Worm (Caenorhabditis elegans): Measurements from ENCODE around the gene clc-9.

DNA sequence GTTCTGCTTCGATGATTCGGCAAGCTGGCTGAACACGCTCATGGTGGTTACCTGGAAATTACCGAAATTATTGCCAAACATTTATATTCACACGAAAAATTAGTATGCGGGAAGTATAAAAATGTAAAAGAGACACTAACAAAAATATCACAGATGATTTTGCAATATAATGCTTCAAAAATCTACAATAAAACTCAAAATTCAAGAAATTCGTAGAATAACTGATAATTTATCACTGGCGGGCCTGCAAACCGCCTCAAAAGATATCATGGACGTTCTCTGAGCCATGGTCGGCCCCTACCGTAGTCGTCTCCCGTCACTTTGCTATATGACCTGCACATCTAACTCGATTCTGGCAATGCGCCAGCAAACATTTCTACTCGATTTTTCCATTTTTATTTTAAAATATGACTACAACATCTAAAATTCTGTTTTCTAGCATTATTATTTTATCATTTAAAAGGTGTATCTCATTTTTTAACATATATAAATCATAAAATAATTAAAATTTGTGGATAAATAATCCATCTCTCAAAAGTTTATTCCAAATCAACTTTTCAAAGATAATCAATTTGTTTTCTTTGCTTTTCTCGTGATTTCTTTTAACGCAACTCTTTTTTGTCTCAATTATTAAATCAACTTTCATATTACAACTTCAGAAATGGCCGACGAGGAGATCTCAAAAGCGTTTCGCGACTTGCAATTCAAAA, 36.9 kb downstream of the clc-9 start, which contains the start of the genes F01G4.6 and pfd-1:
- TF ChIP-seq pha-4 (tag; optimal IDR thresholded peaks at IDR 0.05) (peak; percentile 71), ceh-43 (GFP tag; optimal IDR thresholded peaks at IDR 0.05) (no peak), lin-13 (tag; optimal IDR thresholded peaks at IDR 0.05) (peak; percentile 79), hlh-1 (tag; optimal IDR thresholded peaks at IDR 0.05) (peak; percentile 57), elt-3 (tag; optimal IDR thresholded peaks at IDR 0.05) (no peak)

Data from whole organism, mixed stage, embryonic.